Fruit fly (Drosophila melanogaster): ENCODE data around the gene Gr63a.

dm6 chr3L:3942241-3943028, 46.0 kb upstream of the Gr63a start, which contains the start of the genes CG10863 and CG14982:
- TF ChIP-seq h (optimal IDR thresholded peaks at IDR 0.05) (no peak), psq (optimal IDR thresholded peaks at IDR 0.05) (no peak), Myc (optimal IDR thresholded peaks at IDR 0.05) (no peak), Sin3A (optimal IDR thresholded peaks at IDR 0.05) (no peak), insv (optimal IDR thresholded peaks at IDR 0.05) (no peak), ttk (optimal IDR thresholded peaks at IDR 0.05) (no peak)

Data from Kc167 (cell line).